Worm (Caenorhabditis elegans) whole organism, L1 larva: ENCODE measurements around the gene C16B8.4.
A peak's percentile ranks its signal among the peaks of the same experiment; 100 is the strongest.

Source experiments
- C04F5.9 ChIP-seq: sonication (generic microtip); optimal IDR thresholded peaks from 2 replicates; lab custom pipeline; 2016; ENCODE audit warnings: missing genetic modification characterization, missing compliant biosample characterization
- C16A3.4 ChIP-seq: fragments of 150-350 bp; optimal IDR thresholded peaks from 2 replicates; lab custom pipeline; 2014; ENCODE audit warnings: missing biosample characterization, missing genetic modification characterization
- C34B4.2 ChIP-seq: sonication (generic microtip); optimal IDR thresholded peaks from 2 replicates; lab custom pipeline; 2017; ENCODE audit warnings: mild to moderate bottlenecking, missing genetic modification characterization, missing compliant biosample characterization
- Y116A8C.19 ChIP-seq: sonication (generic microtip); optimal IDR thresholded peaks from 2 replicates; lab custom pipeline; 2016; ENCODE audit warnings: missing compliant biosample characterization, missing genetic modification characterization, borderline replicate concordance
- aly-2 ChIP-seq: fragments of 150-350 bp; optimal IDR thresholded peaks from 2 replicates; lab custom pipeline; 2014; ENCODE audit warnings: missing biosample characterization, missing genetic modification characterization
- ama-1 ChIP-seq: fragments of 150-350 bp; optimal IDR thresholded peaks from 2 replicates; lab custom pipeline; 2014
- blmp-1 ChIP-seq: fragments of 150-350 bp; optimal IDR thresholded peaks from 2 replicates; lab custom pipeline; 2014; ENCODE audit warnings: missing biosample characterization, missing genetic modification characterization
- ceh-90 ChIP-seq: sonication (generic microtip); optimal IDR thresholded peaks from 2 replicates; lab custom pipeline; 2016; ENCODE audit warnings: missing genetic modification characterization, missing compliant biosample characterization
- ces-1 ChIP-seq: fragments of 150-350 bp; optimal IDR thresholded peaks from 2 replicates; lab custom pipeline; 2014; ENCODE audit warnings: missing biosample characterization, missing genetic modification reagents, missing genetic modification characterization
- dsc-1 ChIP-seq: sonication (generic microtip); optimal IDR thresholded peaks from 2 replicates; lab custom pipeline; 2016; ENCODE audit warnings: mild to moderate bottlenecking, missing genetic modification characterization, missing compliant biosample characterization
- efl-1 ChIP-seq, 4 experiments: fragments of 150-350 bp; optimal IDR thresholded peaks in 3 of 4; peaks in 1 of 4; 1 replicate in 1 of 4; 2 replicates in 3 of 4; lab custom pipeline; 2014; ENCODE audit warnings: missing biosample characterization in 2 of 4, missing genetic modification characterization in 2 of 4, missing genetic modification reagents in 2 of 4
- efl-3 ChIP-seq: fragments of 200-800 bp; sonication (Bioruptor generic); optimal IDR thresholded peaks from 2 replicates; lab custom pipeline; 2018; ENCODE audit warnings: mild to moderate bottlenecking, missing genetic modification characterization, missing compliant biosample characterization
- elt-2 ChIP-seq: sonication (generic microtip); optimal IDR thresholded peaks from 2 replicates; lab custom pipeline; 2016; ENCODE audit warnings: missing genetic modification characterization, mild to moderate bottlenecking, inconsistent platforms, missing compliant biosample characterization, missing genetic modification reagents
- elt-3 ChIP-seq, 6 experiments: fragments of 150-350 bp in 1 of 6; sonication (generic microtip); optimal IDR thresholded peaks; 2 replicates each; lab custom pipeline; 2017 to 2018; ENCODE audit warnings: missing biosample characterization in 6 of 6, missing genetic modification characterization in 6 of 6, inconsistent platforms in 1 of 6
- hlh-17 ChIP-seq: fragments of 200-800 bp; sonication (Bioruptor generic); optimal IDR thresholded peaks from 2 replicates; lab custom pipeline; 2018; ENCODE audit warnings: missing genetic modification characterization, mild to moderate bottlenecking, missing compliant biosample characterization, moderate library complexity, borderline replicate concordance
- irx-1 ChIP-seq: sonication (generic microtip); optimal IDR thresholded peaks from 2 replicates; lab custom pipeline; 2016; ENCODE audit warnings: missing genetic modification characterization, missing compliant biosample characterization
- jun-1 ChIP-seq: fragments of 150-350 bp; optimal IDR thresholded peaks from 2 replicates; lab custom pipeline; 2014; ENCODE audit warnings: missing biosample characterization, missing genetic modification reagents, missing genetic modification characterization
- lin-13 ChIP-seq: fragments of 150-350 bp; optimal IDR thresholded peaks from 2 replicates; lab custom pipeline; 2014; ENCODE audit warnings: missing biosample characterization, missing genetic modification reagents, missing genetic modification characterization
- lin-14 ChIP-seq: fragments of 200-800 bp; sonication (Bioruptor generic); optimal IDR thresholded peaks from 2 replicates; lab custom pipeline; 2018; ENCODE audit warnings: mild to moderate bottlenecking, missing genetic modification characterization, moderate library complexity, missing compliant biosample characterization
- lin-15B ChIP-seq: fragments of 150-350 bp; sonication (generic microtip); optimal IDR thresholded peaks from 3 replicates; lab custom pipeline; 2014; ENCODE audit warnings: missing biosample characterization, missing genetic modification characterization
- lin-35 ChIP-seq, 2 experiments: fragments of 150-350 bp; optimal IDR thresholded peaks; 2 replicates each; lab custom pipeline; 2014; ENCODE audit warnings: missing biosample characterization in 2 of 2, missing genetic modification characterization in 2 of 2, missing genetic modification reagents in 2 of 2
- lsy-2 ChIP-seq, 2 experiments: fragments of 150-350 bp; optimal IDR thresholded peaks; 2 replicates each; lab custom pipeline; 2014; ENCODE audit warnings: missing biosample characterization in 2 of 2, missing genetic modification characterization in 2 of 2
- mab-9 ChIP-seq: fragments of 200-800 bp; sonication (Bioruptor generic); IDR thresholded peaks from 2 replicates; pipeline ENCODE4 v1.3.6; 2022; ENCODE audit warnings: missing genetic modification reagents, missing genetic modification characterization, missing compliant biosample characterization
- mdl-1 ChIP-seq, 2 experiments: fragments of 150-350 bp; optimal IDR thresholded peaks; 2 replicates each; lab custom pipeline; 2014 to 2017; ENCODE audit warnings: missing biosample characterization in 2 of 2, missing genetic modification characterization in 2 of 2, inconsistent platforms in 1 of 2
- mep-1 ChIP-seq: fragments of 150-350 bp; optimal IDR thresholded peaks from 2 replicates; lab custom pipeline; 2014; ENCODE audit warnings: missing biosample characterization, missing genetic modification characterization
- nhr-11 ChIP-seq: fragments of 150-350 bp; optimal IDR thresholded peaks from 2 replicates; lab custom pipeline; 2014; ENCODE audit warnings: missing biosample characterization, missing genetic modification characterization
- nhr-20 ChIP-seq: sonication (generic microtip); optimal IDR thresholded peaks from 2 replicates; lab custom pipeline; 2016; ENCODE audit warnings: mild to moderate bottlenecking, missing genetic modification characterization, missing compliant biosample characterization
- nhr-28 ChIP-seq: fragments of 150-350 bp; optimal IDR thresholded peaks from 2 replicates; lab custom pipeline; 2014; ENCODE audit warnings: missing biosample characterization, missing genetic modification characterization
- nhr-47 ChIP-seq: sonication (generic microtip); optimal IDR thresholded peaks from 2 replicates; lab custom pipeline; 2016; ENCODE audit warnings: mild to moderate bottlenecking, missing genetic modification characterization, moderate library complexity, missing compliant biosample characterization
- nhr-77 ChIP-seq: fragments of 150-350 bp; optimal IDR thresholded peaks from 2 replicates; lab custom pipeline; 2014; ENCODE audit warnings: missing biosample characterization, missing genetic modification characterization
- nhr-84 ChIP-seq: sonication (generic microtip); optimal IDR thresholded peaks from 2 replicates; lab custom pipeline; 2017; ENCODE audit warnings: missing biosample characterization, missing genetic modification characterization
- nhr-85 ChIP-seq: sonication (generic microtip); peaks from one replicate; lab custom pipeline; 2016; ENCODE audit warnings: missing genetic modification characterization, inconsistent platforms, missing compliant biosample characterization
- pax-3 ChIP-seq: fragments of 200-800 bp; sonication (Bioruptor generic); optimal IDR thresholded peaks from 2 replicates; lab custom pipeline; 2018; ENCODE audit warnings: mild to moderate bottlenecking, missing genetic modification characterization, moderate library complexity, missing compliant biosample characterization
- skn-1 ChIP-seq: fragments of 150-350 bp; optimal IDR thresholded peaks from 2 replicates; lab custom pipeline; 2014; ENCODE audit warnings: missing biosample characterization, missing genetic modification characterization
- snpc-4 ChIP-seq: fragments of 150-350 bp; optimal IDR thresholded peaks from 2 replicates; lab custom pipeline; 2014; ENCODE audit warnings: missing biosample characterization, missing genetic modification characterization
- sptf-1 ChIP-seq: fragments of 150-350 bp; optimal IDR thresholded peaks from 2 replicates; lab custom pipeline; 2014; ENCODE audit warnings: missing biosample characterization, missing genetic modification characterization
- swsn-7 ChIP-seq: sonication (generic microtip); optimal IDR thresholded peaks from 2 replicates; lab custom pipeline; 2016; ENCODE audit warnings: missing genetic modification characterization, missing compliant biosample characterization
- unc-62 ChIP-seq: fragments of 150-350 bp; optimal IDR thresholded peaks from 2 replicates; lab custom pipeline; 2014; ENCODE audit warnings: missing biosample characterization, missing genetic modification reagents, missing genetic modification characterization
- unc-86 ChIP-seq: sonication (generic microtip); optimal IDR thresholded peaks from 2 replicates; lab custom pipeline; 2016; ENCODE audit warnings: missing genetic modification characterization, missing compliant biosample characterization
- unc-98 ChIP-seq: fragments of 200-800 bp; sonication (Bioruptor generic); IDR thresholded peaks from 2 replicates; pipeline ENCODE4 v1.3.6; 2022; ENCODE audit warnings: missing genetic modification characterization, missing compliant biosample characterization
- vab-15 ChIP-seq: sonication (generic microtip); optimal IDR thresholded peaks from 2 replicates; lab custom pipeline; 2017; ENCODE audit warnings: missing genotype, mild to moderate bottlenecking, missing genetic modification characterization, missing compliant biosample characterization
- zag-1 ChIP-seq: fragments of 150-350 bp; optimal IDR thresholded peaks from 2 replicates; lab custom pipeline; 2014; ENCODE audit warnings: missing biosample characterization, missing genetic modification characterization

The C16B8.4 gene

DNA sequence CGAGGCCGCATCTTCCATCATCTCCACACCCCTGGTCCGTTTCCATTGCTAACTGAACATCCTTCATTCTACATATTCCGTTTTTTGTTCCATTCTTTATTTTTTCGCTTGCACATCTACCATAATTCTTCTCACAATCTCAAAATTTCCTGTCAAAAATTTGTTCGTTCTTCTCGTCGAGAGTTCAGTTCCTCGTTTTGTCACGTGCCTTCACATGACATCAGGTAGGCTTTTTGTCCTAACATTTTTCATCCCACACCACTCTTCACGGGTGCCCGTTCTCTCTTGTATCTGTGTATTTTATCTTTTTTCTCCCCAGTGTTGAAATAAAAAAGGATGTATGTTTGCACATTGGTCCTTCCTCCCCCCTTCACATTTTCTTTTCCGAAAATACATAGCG lies 17.1 kb upstream of the C16B8.4 start (continued):
- TF ChIP-seq ama-1 (no peak), unc-86 (no peak), nhr-85 (tag; lab: Kevin White, UChicago) (no peak), C34B4.2 (tag; lab: Kevin White, UChicago) (no peak), lin-15B (no peak), mab-9 (GFP tag; lab: Robert Waterston, UW) (no peak), ceh-90 (tag; lab: Kevin White, UChicago) (no peak), hlh-17 (no peak), nhr-77 (tag; lab: Kevin White, UChicago) (peak; percentile 8), nhr-84 (tag; lab: Kevin White, UChicago) (no peak), unc-62 (no peak), nhr-20 (tag; lab: Kevin White, UChicago) (peak; percentile 11), skn-1 (tag; lab: Kevin White, UChicago) (peak; percentile 16), nhr-11 (no peak), ces-1 (no peak), dsc-1 (tag; lab: Kevin White, UChicago) (no peak), swsn-7 (no peak), lin-14 (GFP tag; lab: Kevin White, UChicago) (peak; percentile 44), aly-2 (no peak)

DNA sequence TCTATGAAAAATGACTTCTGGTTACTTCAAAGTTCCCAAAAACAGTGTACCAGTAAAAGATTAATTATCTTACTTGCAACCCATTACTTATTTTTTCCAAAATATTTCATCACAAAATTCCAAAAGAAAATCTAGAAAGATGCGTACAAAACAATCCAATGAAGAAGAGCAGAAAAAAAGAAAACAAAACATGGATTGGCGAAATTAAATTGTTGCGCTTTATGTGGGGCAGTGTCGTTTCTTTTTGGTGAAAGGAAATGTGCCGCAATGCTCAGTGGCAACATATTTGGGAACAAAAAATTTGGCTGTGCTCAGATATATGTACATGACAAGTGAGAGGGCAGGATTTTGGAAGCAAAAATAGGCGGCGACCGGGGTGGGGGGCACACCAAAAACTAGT lies 15.1 kb upstream of the C16B8.4 start:
- TF ChIP-seq C16A3.4 (no peak), ces-1 (no peak), C04F5.9 (tag; lab: Kevin White, UChicago) (no peak), nhr-20 (tag; lab: Kevin White, UChicago) (no peak), nhr-85 (tag; lab: Kevin White, UChicago) (no peak), vab-15 (tag; lab: Kevin White, UChicago) (no peak), sptf-1 (tag; lab: Kevin White, UChicago) (no peak), elt-2 (tag; lab: Kevin White, UChicago) (no peak), skn-1 (tag; lab: Kevin White, UChicago) (no peak), snpc-4 (tag; lab: Kevin White, UChicago) (no peak), Y116A8C.19 (tag; lab: Kevin White, UChicago) (no peak), efl-1 (optimal IDR thresholded peaks at IDR 0.05; lab: Kevin White, UChicago) (no peak), efl-1 (GFP tag; optimal IDR thresholded peaks at IDR 0.05 in 1 of 2; lab: Kevin White, UChicago) (no peak), zag-1 (tag; lab: Kevin White, UChicago) (no peak), mep-1 (tag; lab: Kevin White, UChicago) (no peak), nhr-77 (tag; lab: Kevin White, UChicago) (no peak), mdl-1 (tag; optimal IDR thresholded peaks at IDR 0.05; lab: Kevin White, UChicago) (no peak), irx-1 (tag; lab: Kevin White, UChicago) (no peak), lin-13 (GFP tag; lab: Kevin White, UChicago) (no peak), lsy-2 (tag; optimal IDR thresholded peaks at IDR 0.05; lab: Kevin White, UChicago) (no peak), jun-1 (no peak)

ce11 chrX:3982370-3982769 lies 8.9 kb upstream of the C16B8.4 start:
- peak; percentile 14 for TF ChIP-seq blmp-1
- TF ChIP-seq nhr-47 = no peak
- no peak for TF ChIP-seq nhr-77 (tag; lab: Kevin White, UChicago)

ce11 chrX:3979146-3979545 lies 5.7 kb upstream of the C16B8.4 start:
- TF ChIP-seq lin-35 (GFP tag; optimal IDR thresholded peaks at IDR 0.05; lab: Kevin White, UChicago) (no peak), efl-1 (optimal IDR thresholded peaks at IDR 0.05; lab: Kevin White, UChicago) (no peak), efl-1 (GFP tag; optimal IDR thresholded peaks at IDR 0.05 in 1 of 2; lab: Kevin White, UChicago) (peak in 1 of 2 experiments; percentile 73)

DNA sequence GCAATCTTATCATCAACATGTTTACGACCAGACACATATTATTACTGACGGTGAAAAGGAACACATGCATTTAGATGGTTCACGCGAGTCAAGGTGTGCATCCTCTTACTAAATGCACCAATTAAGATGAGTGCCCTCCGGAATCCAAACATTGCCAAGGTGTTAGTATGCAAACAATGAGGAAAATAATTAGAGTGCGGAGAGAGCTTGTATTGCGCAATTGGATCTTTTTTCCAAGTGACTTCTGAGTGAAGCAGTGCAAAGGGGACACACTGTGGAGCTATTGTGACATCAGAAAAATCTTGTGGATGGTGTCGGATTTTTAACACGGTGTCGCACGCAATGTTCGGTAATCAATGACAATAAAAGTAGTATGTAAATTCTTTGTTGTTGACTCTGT lies 3.8 kb upstream of the C16B8.4 start:
- no peak for TF ChIP-seq pax-3
- no peak for TF ChIP-seq efl-3
- no peak for TF ChIP-seq nhr-47
- TF ChIP-seq skn-1 (tag; lab: Kevin White, UChicago) = no peak
- TF ChIP-seq hlh-17 = no peak
- no peak for TF ChIP-seq lin-15B
- TF ChIP-seq nhr-28 (tag; lab: Kevin White, UChicago) = no peak
- no peak for TF ChIP-seq nhr-84 (tag; lab: Kevin White, UChicago)
- TF ChIP-seq unc-98 = no peak
- no peak for TF ChIP-seq elt-3 (tag; optimal IDR thresholded peaks at IDR 0.05; lab: Kevin White, UChicago)
- no peak for TF ChIP-seq unc-86
- TF ChIP-seq ceh-90 (tag; lab: Kevin White, UChicago) = no peak
